Fruit fly (Drosophila melanogaster): ENCODE data around the gene PDCD-5.
A peak's percentile ranks its signal among the peaks of the same experiment; 100 is the strongest.

The PDCD-5 gene

dm6 chr3L:16262440-16262839, 30.6 kb upstream of the PDCD-5 start, which contains the start of gene CG13071:
Gene CG13071, plus strand, starts transcription at chr3L:16262740.
- TF ChIP-seq vri (GFP tag; optimal IDR thresholded peaks at IDR 0.05) (no peak), CG11294 (GFP tag; IDR thresholded peaks at IDR 0.05) (no peak), CG6854 (GFP tag; optimal IDR thresholded peaks at IDR 0.05) (no peak), fd59A (GFP tag; optimal IDR thresholded peaks at IDR 0.05) (no peak), Eip93F (GFP tag; optimal IDR thresholded peaks at IDR 0.05) (no peak), dsx (GFP tag; optimal IDR thresholded peaks at IDR 0.05; ENCODE audit: poor library complexity, severe bottlenecking) (no peak), topi (GFP tag; optimal IDR thresholded peaks at IDR 0.05) (no peak), Hr4 (GFP tag; optimal IDR thresholded peaks at IDR 0.05) (no peak), fd85E (GFP tag; optimal IDR thresholded peaks at IDR 0.05) (no peak), CG32006 (GFP tag; optimal IDR thresholded peaks at IDR 0.05) (no peak), CG9139 (GFP tag; optimal IDR thresholded peaks at IDR 0.05) (no peak), dac (GFP tag; optimal IDR thresholded peaks at IDR 0.05) (no peak), CG16779 (tag; optimal IDR thresholded peaks at IDR 0.05) (no peak), CG8119 (GFP tag; IDR thresholded peaks at IDR 0.05) (no peak)

- no peak for TF ChIP-seq fkh (GFP tag; optimal IDR thresholded peaks at IDR 0.05)
- TF ChIP-seq Ets21C (GFP tag; optimal IDR thresholded peaks at IDR 0.05): no peak
- no peak for TF ChIP-seq Eip93F (GFP tag; optimal IDR thresholded peaks at IDR 0.05)
- TF ChIP-seq Hr4 (GFP tag; optimal IDR thresholded peaks at IDR 0.05): no peak
- TF ChIP-seq Gug (GFP tag; IDR thresholded peaks at IDR 0.05): no peak
- TF ChIP-seq Met (GFP tag; optimal IDR thresholded peaks at IDR 0.05): no peak
- no peak for TF ChIP-seq CG10669 (GFP tag; optimal IDR thresholded peaks at IDR 0.05)
- TF ChIP-seq spab (GFP tag; optimal IDR thresholded peaks at IDR 0.05): no peak
- no peak for TF ChIP-seq pdm3 (GFP tag; optimal IDR thresholded peaks at IDR 0.05)
- no peak for TF ChIP-seq esn (GFP tag; optimal IDR thresholded peaks at IDR 0.05)
- no peak for TF ChIP-seq topi (GFP tag; optimal IDR thresholded peaks at IDR 0.05)
- TF ChIP-seq CG6808 (GFP tag; optimal IDR thresholded peaks at IDR 0.05): no peak
- no peak for TF ChIP-seq Eip75B (GFP tag; optimal IDR thresholded peaks at IDR 0.05)
- TF ChIP-seq CG11294 (GFP tag; IDR thresholded peaks at IDR 0.05): no peak
- no peak for TF ChIP-seq CG3919 (GFP tag; optimal IDR thresholded peaks at IDR 0.05)
- TF ChIP-seq CG8319 (GFP tag; optimal IDR thresholded peaks at IDR 0.05): no peak
Measured at dm6 chr3L:16261505-16261904, 29.7 kb upstream of the PDCD-5 start, which contains the start of gene CG34247. Gene CG34247, minus strand, starts transcription at chr3L:16261605.

- TF ChIP-seq achi (GFP tag; optimal IDR thresholded peaks at IDR 0.05) (peak; percentile 20), CG8119 (GFP tag; IDR thresholded peaks at IDR 0.05) (peak; percentile 28; the same call in 1 of the 3 replicates), CG3919 (GFP tag; optimal IDR thresholded peaks at IDR 0.05) (peak; percentile 46), topi (GFP tag; optimal IDR thresholded peaks at IDR 0.05) (no peak), CG31627 (GFP tag; optimal IDR thresholded peaks at IDR 0.05) (no peak), CG34406 (GFP tag; optimal IDR thresholded peaks at IDR 0.05) (no peak), ss (GFP tag; optimal IDR thresholded peaks at IDR 0.05) (peak; percentile 50 to 73), CG10631 (GFP tag; optimal IDR thresholded peaks at IDR 0.05) (peak; percentile 64), CG32006 (GFP tag; optimal IDR thresholded peaks at IDR 0.05) (no peak), CG3032 (tag; optimal IDR thresholded peaks at IDR 0.05) (peak; percentile 74), Eip75B (GFP tag; optimal IDR thresholded peaks at IDR 0.05) (peak; percentile 58), dac (GFP tag; optimal IDR thresholded peaks at IDR 0.05) (no peak), fd59A (GFP tag; optimal IDR thresholded peaks at IDR 0.05) (peak; percentile 62), OdsH (GFP tag; optimal IDR thresholded peaks at IDR 0.05) (peak; percentile 8), CG8319 (GFP tag; optimal IDR thresholded peaks at IDR 0.05) (no peak), Hr39 (GFP tag; optimal IDR thresholded peaks at IDR 0.05) (no peak), CG6808 (GFP tag; optimal IDR thresholded peaks at IDR 0.05) (peak; percentile 77), salr (GFP tag; optimal IDR thresholded peaks at IDR 0.05) (peak in 1 of 2 experiments; percentile 25), spab (GFP tag; optimal IDR thresholded peaks at IDR 0.05) (peak; percentile 71), vri (GFP tag; optimal IDR thresholded peaks at IDR 0.05) (no peak), Hr38 (GFP tag; optimal IDR thresholded peaks at IDR 0.05) (no peak), Gug (GFP tag; IDR thresholded peaks at IDR 0.05) (no peak), CG11294 (GFP tag; IDR thresholded peaks at IDR 0.05) (no peak), CG6854 (GFP tag; optimal IDR thresholded peaks at IDR 0.05) (no peak), CG11902 (GFP tag; optimal IDR thresholded peaks at IDR 0.05) (no peak), cyc (GFP tag; optimal IDR thresholded peaks at IDR 0.05) (no peak), CG8632 (GFP tag; optimal IDR thresholded peaks at IDR 0.05) (no peak), svp (GFP tag) (no peak), dsx (GFP tag; optimal IDR thresholded peaks at IDR 0.05; ENCODE audit: poor library complexity, severe bottlenecking) (peak; percentile 85), CG10669 (GFP tag; optimal IDR thresholded peaks at IDR 0.05) (peak; percentile 67), Ets96B (tag; optimal IDR thresholded peaks at IDR 0.05) (peak; percentile 82), CG15336 (GFP tag; IDR thresholded peaks at IDR 0.05) (no peak), CG6163 (GFP tag; IDR thresholded peaks at IDR 0.05) (peak; percentile 31; the same call in 1 of the 3 replicates), Eip93F (GFP tag; optimal IDR thresholded peaks at IDR 0.05) (no peak), CG16779 (tag; optimal IDR thresholded peaks at IDR 0.05) (peak; percentile 10), CG6276 (GFP tag; optimal IDR thresholded peaks at IDR 0.05) (no peak), Eip78C (GFP tag) (peak; percentile 89)
Measured at dm6 chr3L:16259552-16259951, 27.7 kb upstream of the PDCD-5 start, which contains the start of gene CG13053. Gene CG13053, minus strand, starts transcription at chr3L:16259722.

All from whole organism, prepupa.